Worm (Caenorhabditis elegans) whole organism, L2 larva: ENCODE measurements around the gene dlc-2.

Experiments used
- C34F6.9 ChIP-seq: fragments of 150-350 bp; optimal IDR thresholded peaks from 2 replicates; lab custom pipeline; 2014; ENCODE audit warnings: missing biosample characterization, missing genetic modification characterization
- F13H6.1 ChIP-seq: sonication (generic microtip); optimal IDR thresholded peaks from 2 replicates; lab custom pipeline; 2016; ENCODE audit warnings: missing genetic modification characterization, missing compliant biosample characterization
- R02D3.7 ChIP-seq: fragments of 150-350 bp; optimal IDR thresholded peaks from 2 replicates; lab custom pipeline; 2014; ENCODE audit warnings: missing biosample characterization, missing genetic modification characterization
- Y55F3AM.14 ChIP-seq: fragments of 200-800 bp; sonication (Bioruptor generic); optimal IDR thresholded peaks from 2 replicates; lab custom pipeline; 2018; ENCODE audit warnings: mild to moderate bottlenecking, missing genetic modification characterization, missing compliant biosample characterization
- alr-1 ChIP-seq: fragments of 150-350 bp; optimal IDR thresholded peaks from 2 replicates; lab custom pipeline; 2014; ENCODE audit warnings: missing biosample characterization, missing genetic modification characterization
- aly-2 ChIP-seq: fragments of 150-350 bp; optimal IDR thresholded peaks from 2 replicates; lab custom pipeline; 2014; ENCODE audit warnings: missing biosample characterization, missing genetic modification characterization
- ama-1 ChIP-seq: fragments of 150-350 bp; optimal IDR thresholded peaks from 2 replicates; lab custom pipeline; 2018; ENCODE audit warnings: inconsistent platforms
- blmp-1 ChIP-seq: sonication (generic microtip); optimal IDR thresholded peaks from 2 replicates; lab custom pipeline; 2017; ENCODE audit warnings: missing genetic modification characterization, mild to moderate bottlenecking, missing compliant biosample characterization, antibody characterized with exemption, moderate library complexity; ENCODE audit not compliant: insufficient read depth
- ceh-16 ChIP-seq: fragments of 150-350 bp; optimal IDR thresholded peaks from 2 replicates; lab custom pipeline; 2014; ENCODE audit warnings: missing biosample characterization, missing genetic modification characterization
- ceh-82 ChIP-seq: fragments of 150-350 bp; optimal IDR thresholded peaks from 2 replicates; lab custom pipeline; 2014; ENCODE audit warnings: missing biosample characterization, missing genetic modification characterization
- crh-2 ChIP-seq: sonication (generic microtip); optimal IDR thresholded peaks from 2 replicates; lab custom pipeline; 2017; ENCODE audit warnings: missing biosample characterization, missing genetic modification characterization
- dmd-4 ChIP-seq: sonication (generic microtip); optimal IDR thresholded peaks from 2 replicates; lab custom pipeline; 2017; ENCODE audit warnings: missing biosample characterization, missing genetic modification characterization
- egl-27 ChIP-seq: sonication (generic microtip); optimal IDR thresholded peaks from 3 replicates; lab custom pipeline; 2017; ENCODE audit warnings: missing biosample characterization, missing genetic modification reagents, missing genetic modification characterization
- elt-1 ChIP-seq: fragments of 150-350 bp; optimal IDR thresholded peaks from 2 replicates; lab custom pipeline; 2014; ENCODE audit warnings: missing biosample characterization, missing genetic modification characterization
- fos-1 ChIP-seq: fragments of 150-350 bp; optimal IDR thresholded peaks from 2 replicates; lab custom pipeline; 2014; ENCODE audit warnings: missing biosample characterization, missing genetic modification characterization
- gmeb-1 ChIP-seq: fragments of 150-350 bp; optimal IDR thresholded peaks from 2 replicates; lab custom pipeline; 2014; ENCODE audit warnings: missing biosample characterization, missing genetic modification characterization
- lin-11 ChIP-seq: fragments of 150-350 bp; sonication (generic microtip); optimal IDR thresholded peaks from 2 replicates; lab custom pipeline; 2014; ENCODE audit warnings: missing biosample characterization, missing genetic modification characterization, inconsistent platforms, mixed read lengths
- lin-13 ChIP-seq: fragments of 150-350 bp; optimal IDR thresholded peaks from 2 replicates; lab custom pipeline; 2014; ENCODE audit warnings: missing biosample characterization, missing genetic modification reagents, missing genetic modification characterization
- lin-39 ChIP-seq: fragments of 150-350 bp; optimal IDR thresholded peaks from 2 replicates; lab custom pipeline; 2014; ENCODE audit warnings: missing biosample characterization, missing genetic modification reagents, missing genetic modification characterization
- lsy-2 ChIP-seq, 2 experiments: fragments of 150-350 bp in 1 of 2; sonication (generic microtip) in 1 of 2; optimal IDR thresholded peaks; 2 replicates each; lab custom pipeline; 2014 to 2017; ENCODE audit warnings: missing biosample characterization in 2 of 2, missing genetic modification characterization in 2 of 2
- mbf-1 ChIP-seq: sonication (generic microtip); optimal IDR thresholded peaks from 2 replicates; lab custom pipeline; 2017; ENCODE audit warnings: missing biosample characterization, missing genetic modification characterization
- mdl-1 ChIP-seq, 2 experiments: fragments of 150-350 bp in 1 of 2; sonication (generic microtip) in 1 of 2; optimal IDR thresholded peaks; 2 replicates each; lab custom pipeline; 2017; ENCODE audit warnings: missing biosample characterization in 2 of 2, missing genetic modification characterization in 2 of 2
- nhr-12 ChIP-seq: fragments of 150-350 bp; optimal IDR thresholded peaks from 2 replicates; lab custom pipeline; 2014; ENCODE audit warnings: missing biosample characterization, missing genetic modification characterization
- nhr-129 ChIP-seq: fragments of 150-350 bp; optimal IDR thresholded peaks from 2 replicates; lab custom pipeline; 2014; ENCODE audit warnings: missing biosample characterization, missing genetic modification characterization
- nhr-21 ChIP-seq: fragments of 150-350 bp; optimal IDR thresholded peaks from 2 replicates; lab custom pipeline; 2014; ENCODE audit warnings: missing biosample characterization, missing genetic modification characterization
- nhr-237 ChIP-seq: fragments of 150-350 bp; optimal IDR thresholded peaks from 2 replicates; lab custom pipeline; 2014; ENCODE audit warnings: missing biosample characterization, missing genetic modification characterization
- nhr-25 ChIP-seq: fragments of 150-350 bp; sonication (generic microtip); optimal IDR thresholded peaks from 3 replicates; lab custom pipeline; 2014; ENCODE audit warnings: missing biosample characterization, missing genetic modification characterization
- nhr-6 ChIP-seq: fragments of 150-350 bp; optimal IDR thresholded peaks from 2 replicates; lab custom pipeline; 2014; ENCODE audit warnings: missing biosample characterization, missing genetic modification characterization
- nhr-77 ChIP-seq: fragments of 150-350 bp; optimal IDR thresholded peaks from 2 replicates; lab custom pipeline; 2014; ENCODE audit warnings: missing biosample characterization, missing genetic modification characterization
- peb-1 ChIP-seq: fragments of 150-350 bp; optimal IDR thresholded peaks from 2 replicates; lab custom pipeline; 2014; ENCODE audit warnings: missing biosample characterization, missing genetic modification characterization
- sem-4 ChIP-seq: fragments of 150-350 bp; optimal IDR thresholded peaks from 2 replicates; lab custom pipeline; 2014; ENCODE audit warnings: missing biosample characterization, missing genetic modification reagents, missing genetic modification characterization
- skn-1 ChIP-seq: sonication (generic microtip); optimal IDR thresholded peaks from 2 replicates; lab custom pipeline; 2017; ENCODE audit warnings: missing biosample characterization, missing genetic modification characterization
- sma-9 ChIP-seq, 2 experiments: fragments of 150-350 bp in 1 of 2; sonication (generic microtip) in 1 of 2; optimal IDR thresholded peaks; 2 replicates each; lab custom pipeline; 2014 to 2016; ENCODE audit warnings: missing genetic modification characterization in 2 of 2, mild to moderate bottlenecking in 1 of 2, missing biosample characterization in 1 of 2, missing compliant biosample characterization in 1 of 2, missing genetic modification reagents in 1 of 2, moderate library complexity in 1 of 2
- unc-62 ChIP-seq: fragments of 150-350 bp; optimal IDR thresholded peaks from 2 replicates; lab custom pipeline; 2014; ENCODE audit warnings: missing biosample characterization, missing genetic modification reagents, missing genetic modification characterization
- ztf-1 ChIP-seq: fragments of 200-800 bp; sonication (Bioruptor generic); conservative IDR thresholded peaks from 2 replicates; pipeline ENCODE4 v1.3.6; 2022; ENCODE audit warnings: missing genetic modification characterization, missing compliant biosample characterization
- ztf-11 ChIP-seq: sonication (generic microtip); optimal IDR thresholded peaks from 2 replicates; lab custom pipeline; 2017; ENCODE audit warnings: missing biosample characterization, missing genetic modification characterization
- ztf-4 ChIP-seq: fragments of 150-350 bp; optimal IDR thresholded peaks from 2 replicates; lab custom pipeline; 2014; ENCODE audit warnings: missing biosample characterization, missing genetic modification characterization

dlc-2 gene

DNA sequence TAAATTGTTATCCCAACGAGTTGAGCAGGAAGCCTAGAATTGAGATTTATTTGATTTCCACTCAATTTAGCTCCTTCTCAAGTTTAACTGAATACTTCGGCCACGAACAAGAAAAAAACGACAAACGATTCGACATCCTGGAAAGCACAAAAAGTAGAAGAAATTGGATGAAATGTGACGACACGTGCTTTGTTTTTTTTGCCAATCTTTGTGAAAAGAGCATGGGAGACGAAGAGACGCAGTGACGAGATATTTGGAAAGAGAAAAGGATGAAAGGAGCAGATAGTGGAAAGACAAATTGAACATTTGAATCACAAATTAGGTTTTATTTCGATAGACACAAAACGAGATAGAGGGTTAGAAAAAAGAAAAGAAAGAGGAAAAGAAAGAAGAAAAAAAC lies 3.1 kb upstream of the dlc-2 start:
- TF ChIP-seq mbf-1 (tag; lab: Kevin White, UChicago) = no peak
- TF ChIP-seq mdl-1 (tag; optimal IDR thresholded peaks at IDR 0.05; lab: Kevin White, UChicago) = peak in 1 of 2 experiments; percentile 23
- TF ChIP-seq nhr-129 (tag; lab: Kevin White, UChicago) = peak; percentile 82
- no peak for TF ChIP-seq nhr-12 (tag; lab: Kevin White, UChicago)
- peak; percentile 39 for TF ChIP-seq C34F6.9
- TF ChIP-seq dmd-4 (tag; lab: Kevin White, UChicago) = no peak
- TF ChIP-seq lsy-2 (tag; optimal IDR thresholded peaks at IDR 0.05; lab: Kevin White, UChicago) = peak in 1 of 2 experiments; percentile 14
- TF ChIP-seq sem-4 = peak; percentile 60

DNA sequence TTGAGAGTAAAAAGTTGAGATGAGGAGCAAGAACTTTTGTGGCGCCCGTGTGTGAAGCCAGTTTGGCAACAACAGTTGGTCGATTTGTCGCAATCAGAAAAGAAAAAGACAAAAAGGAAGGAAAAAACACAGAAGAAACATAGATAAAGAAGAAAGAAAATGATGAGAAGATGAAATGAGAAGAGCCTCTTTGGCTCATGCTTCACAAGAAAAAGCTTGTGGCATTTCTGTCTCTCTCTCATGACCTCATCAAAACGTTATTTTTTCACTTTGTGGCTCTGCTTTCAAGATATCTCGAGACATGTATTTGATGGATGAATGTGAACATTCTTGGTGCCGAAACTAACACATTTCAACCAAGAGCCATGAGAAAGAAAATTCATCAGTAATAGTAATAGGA lies 1.7 kb upstream of the dlc-2 start:
- TF ChIP-seq C34F6.9 (peak; percentile 35), mdl-1 (tag; optimal IDR thresholded peaks at IDR 0.05; lab: Kevin White, UChicago) (no peak), ztf-11 (no peak), lsy-2 (tag; optimal IDR thresholded peaks at IDR 0.05; lab: Kevin White, UChicago) (peak in 1 of 2 experiments; percentile 23), alr-1 (tag; lab: Kevin White, UChicago) (no peak), ceh-16 (tag; lab: Kevin White, UChicago) (no peak), F13H6.1 (tag; lab: Kevin White, UChicago) (peak; percentile 63), nhr-25 (tag; lab: Kevin White, UChicago) (no peak), nhr-129 (tag; lab: Kevin White, UChicago) (peak; percentile 94)

DNA sequence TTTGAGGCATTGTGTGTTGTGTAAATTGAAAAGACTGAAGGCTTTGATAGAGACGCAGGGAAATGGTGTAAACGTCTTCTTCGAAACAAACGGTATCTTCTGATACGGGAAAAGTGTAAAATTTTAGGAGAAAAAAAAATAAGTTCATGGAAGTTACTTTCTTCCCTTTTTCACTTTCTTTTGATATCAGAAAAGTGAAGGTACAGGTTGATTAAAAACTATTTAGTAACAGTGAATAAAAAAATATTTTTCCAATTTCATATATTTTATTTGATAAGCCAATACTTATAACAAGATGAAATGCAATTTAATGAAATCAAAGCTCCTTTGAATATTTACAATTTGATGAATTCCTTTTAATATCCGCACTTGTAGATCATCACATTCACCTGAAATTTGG lies 1.0 kb downstream of the dlc-2 start, which contains the start of gene col-129:
col-129 (minus strand) TSS at position 101 of the 400 bp plus-strand sequence.
- no peak for TF ChIP-seq peb-1 (tag; lab: Kevin White, UChicago)
- TF ChIP-seq nhr-237 (tag; lab: Kevin White, UChicago) = no peak
- no peak for TF ChIP-seq sma-9 (GFP tag; optimal IDR thresholded peaks at IDR 0.05; lab: Kevin White, UChicago)
- TF ChIP-seq sma-9 (tag; optimal IDR thresholded peaks at IDR 0.05; lab: Kevin White, UChicago) = no peak
- TF ChIP-seq unc-62 (GFP tag; lab: Kevin White, UChicago) = no peak
- no peak for TF ChIP-seq ztf-4 (tag; lab: Kevin White, UChicago)
- no peak for TF ChIP-seq Y55F3AM.14

DNA sequence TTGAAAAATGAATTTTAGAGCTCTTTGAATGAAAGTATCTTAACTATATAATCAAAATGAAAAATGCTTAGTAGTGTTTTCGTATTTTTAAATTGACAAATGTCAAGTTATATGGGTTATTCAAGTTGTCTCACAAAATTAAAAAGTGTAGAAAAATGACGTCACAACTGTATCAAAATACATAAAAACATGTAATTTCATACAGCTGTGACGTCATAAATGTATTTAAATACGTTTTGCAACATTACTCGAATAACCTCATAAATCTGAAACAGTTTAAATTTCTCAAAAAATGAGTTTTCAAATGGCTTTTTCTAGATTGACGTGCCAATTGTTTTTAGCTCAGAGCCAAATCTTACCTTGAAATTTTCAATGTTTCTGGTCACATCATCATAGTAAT lies 1.6 kb downstream of the dlc-2 start:
- TF ChIP-seq ztf-4 (tag; lab: Kevin White, UChicago) = no peak

DNA sequence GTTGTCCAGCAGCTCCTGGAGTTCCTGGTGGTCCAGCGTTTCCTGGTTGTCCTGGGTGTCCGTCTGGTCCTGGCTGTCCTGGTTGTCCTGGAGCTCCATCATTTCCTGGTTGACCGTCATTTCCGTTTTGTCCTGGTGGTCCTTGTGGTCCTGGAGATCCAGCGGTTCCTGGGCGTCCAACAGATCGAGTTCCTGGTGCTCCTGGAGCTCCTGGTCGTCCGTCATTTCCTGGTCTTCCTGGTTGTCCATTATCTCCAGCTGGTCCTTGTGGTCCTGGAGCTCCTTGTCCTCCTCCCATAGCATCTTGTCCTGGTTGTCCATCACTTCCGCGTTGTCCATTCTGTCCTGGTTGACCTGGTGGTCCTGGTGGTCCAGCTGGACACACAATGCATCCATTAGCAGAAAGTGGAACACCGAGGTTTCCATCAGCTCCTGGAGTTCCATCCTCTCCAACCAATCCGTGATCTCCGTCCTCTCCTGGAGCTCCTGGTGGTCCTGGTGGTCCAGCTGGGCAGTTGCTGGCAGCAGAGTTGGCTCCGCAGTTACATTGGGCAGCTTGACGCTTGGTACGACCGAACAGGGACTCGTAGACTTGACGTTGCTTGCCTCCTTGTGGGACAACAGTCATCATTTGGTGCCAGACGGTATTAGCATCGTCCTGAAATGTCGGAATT lies 2.3 kb downstream of the dlc-2 start:
- TF ChIP-seq ama-1 (lab: Kevin White, UChicago) = no peak
- TF ChIP-seq ztf-1 (GFP tag; lab: Robert Waterston, UW) = no peak
- TF ChIP-seq unc-62 (GFP tag; lab: Kevin White, UChicago) = no peak
- TF ChIP-seq ztf-4 (tag; lab: Kevin White, UChicago) = no peak
- TF ChIP-seq nhr-129 (tag; lab: Kevin White, UChicago) = no peak
- no peak for TF ChIP-seq mdl-1 (tag; optimal IDR thresholded peaks at IDR 0.05; lab: Kevin White, UChicago)
- TF ChIP-seq nhr-77 = no peak
- no peak for TF ChIP-seq elt-1 (tag; lab: Kevin White, UChicago)
- no peak for TF ChIP-seq blmp-1 (tag; lab: Kevin White, UChicago)
- no peak for TF ChIP-seq Y55F3AM.14
- no peak for TF ChIP-seq crh-2 (tag; lab: Kevin White, UChicago)
- TF ChIP-seq ztf-11 = no peak
- no peak for TF ChIP-seq ceh-16 (tag; lab: Kevin White, UChicago)
- no peak for TF ChIP-seq aly-2 (tag; lab: Kevin White, UChicago)
- TF ChIP-seq lin-13 (GFP tag; lab: Kevin White, UChicago) = no peak
- no peak for TF ChIP-seq ceh-82

DNA sequence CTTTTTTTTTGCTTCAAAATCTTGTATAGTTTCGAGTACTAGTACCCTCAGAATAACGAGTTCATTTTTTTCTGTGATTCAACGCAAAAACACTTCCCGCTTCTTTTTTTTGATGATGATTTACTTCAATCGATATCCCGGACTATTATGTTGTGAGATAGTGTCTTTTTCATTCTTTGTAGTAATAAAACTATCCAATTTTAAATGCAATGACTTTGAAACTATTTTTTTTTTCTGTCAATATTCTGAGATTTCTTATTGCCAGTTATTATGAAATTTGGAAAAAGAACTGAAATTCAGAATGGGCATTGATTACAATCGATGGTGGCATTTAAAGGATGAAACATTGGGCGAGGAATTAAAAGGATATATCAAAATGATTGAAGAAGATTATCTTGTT lies 5.8 kb downstream of the dlc-2 start, which contains the start of gene M18.3:
M18.3 (plus strand) TSS at position 301 of the 400 bp plus-strand sequence.
- TF ChIP-seq lin-39 (no peak), nhr-21 (tag; lab: Kevin White, UChicago) (no peak), egl-27 (no peak), lsy-2 (tag; optimal IDR thresholded peaks at IDR 0.05; lab: Kevin White, UChicago) (no peak), gmeb-1 (tag; lab: Kevin White, UChicago) (no peak), mdl-1 (tag; optimal IDR thresholded peaks at IDR 0.05; lab: Kevin White, UChicago) (no peak), R02D3.7 (no peak), ceh-82 (no peak), alr-1 (tag; lab: Kevin White, UChicago) (no peak), blmp-1 (tag; lab: Kevin White, UChicago) (no peak), lin-11 (tag; lab: Kevin White, UChicago) (no peak), aly-2 (tag; lab: Kevin White, UChicago) (no peak), peb-1 (tag; lab: Kevin White, UChicago) (no peak), nhr-6 (no peak), Y55F3AM.14 (no peak), fos-1 (tag; lab: Kevin White, UChicago) (no peak), skn-1 (tag; lab: Kevin White, UChicago) (no peak)
